Fruit fly (Drosophila melanogaster): Measurements from ENCODE around the gene Fhos.

Fhos gene

DNA sequence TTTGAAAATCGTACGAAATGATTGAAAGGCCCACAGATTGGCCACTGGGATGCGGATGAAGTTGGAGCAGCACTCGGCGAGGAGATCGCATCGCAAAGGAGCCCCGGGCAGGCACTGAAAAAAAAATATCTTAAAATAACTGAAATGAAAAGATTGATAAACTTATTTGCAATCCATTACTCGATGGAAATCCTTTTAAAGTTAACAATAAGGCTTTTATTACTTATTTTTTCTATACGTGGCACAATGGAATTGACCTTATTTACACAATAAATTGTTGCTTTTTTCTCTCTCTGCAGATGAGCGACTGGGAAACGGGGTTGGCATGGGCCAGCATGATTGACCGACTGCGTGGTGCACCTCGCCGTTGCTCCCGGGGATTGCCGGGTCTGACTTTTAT lies 2.2 kb upstream of the Fhos start (continued):
- TF ChIP-seq CG4854 (GFP tag; optimal IDR thresholded peaks at IDR 0.05): no peak
- TF ChIP-seq CG32772 (GFP tag; IDR thresholded peaks at IDR 0.05): peak; percentile 57
- peak; percentile 36 for TF ChIP-seq CG17385 (GFP tag; optimal IDR thresholded peaks at IDR 0.05)
- TF ChIP-seq CG1647 (GFP tag; optimal IDR thresholded peaks at IDR 0.05): no peak
- no peak for TF ChIP-seq CG31224 (GFP tag; IDR thresholded peaks at IDR 0.05)
- peak; percentile 3 for TF ChIP-seq CG10462 (GFP tag; optimal IDR thresholded peaks at IDR 0.05)
- no peak for TF ChIP-seq CHES-1-like (GFP tag; optimal IDR thresholded peaks at IDR 0.05)
- no peak for TF ChIP-seq zf30C (GFP tag; optimal IDR thresholded peaks at IDR 0.05)
- TF ChIP-seq CG10267 (tag; optimal IDR thresholded peaks at IDR 0.05): peak; percentile 41
- no peak for TF ChIP-seq CG33213 (GFP tag; optimal IDR thresholded peaks at IDR 0.05)
- TF ChIP-seq CG4617 (GFP tag; optimal IDR thresholded peaks at IDR 0.05; ENCODE audit: borderline replicate concordance): no peak
- TF ChIP-seq CG9876 (GFP tag; optimal IDR thresholded peaks at IDR 0.05): no peak
- TF ChIP-seq Mad (GFP tag; optimal IDR thresholded peaks at IDR 0.05): peak; percentile 2
- peak; percentile 55; the same call in 1 of the 3 replicates for TF ChIP-seq dysf (GFP tag; IDR thresholded peaks at IDR 0.05)
- peak; percentile 14 for TF ChIP-seq CG8359 (GFP tag; optimal IDR thresholded peaks at IDR 0.05; ENCODE audit: borderline replicate concordance)
- no peak for TF ChIP-seq ase (GFP tag; IDR thresholded peaks at IDR 0.05)
- 0 out of 3 replicates have a peak, but pooled peaks have one; percentile 40 for TF ChIP-seq gce (GFP tag; IDR thresholded peaks at IDR 0.05)
- no peak for TF ChIP-seq ftz-f1 (GFP tag; optimal IDR thresholded peaks at IDR 0.05)
- TF ChIP-seq CTCF (GFP tag; optimal IDR thresholded peaks at IDR 0.05): no peak
- TF ChIP-seq onecut (GFP tag; IDR thresholded peaks at IDR 0.05): peak; percentile 40; the same call in 1 of the 2 replicates
- peak; percentile 64; the same call in 1 of the 2 replicates for TF ChIP-seq Ada2b (GFP tag; IDR thresholded peaks at IDR 0.05)
- TF ChIP-seq H2.0 (GFP tag; IDR thresholded peaks at IDR 0.05): peak; percentile 60
- peak; percentile 12 for TF ChIP-seq NC2β (GFP tag; optimal IDR thresholded peaks at IDR 0.05)
- TF ChIP-seq HLHmδ (GFP tag; optimal IDR thresholded peaks at IDR 0.05): no peak
- no peak for TF ChIP-seq Hey (tag; optimal IDR thresholded peaks at IDR 0.05)
- TF ChIP-seq nmo (GFP tag; optimal IDR thresholded peaks at IDR 0.05): peak; percentile 66
- TF ChIP-seq CG11695 (GFP tag; IDR thresholded peaks at IDR 0.05): peak; percentile 50; the same call in 1 of the 3 replicates
- TF ChIP-seq CG8478 (optimal IDR thresholded peaks at IDR 0.05): no peak
- TF ChIP-seq Dfd (GFP tag; optimal IDR thresholded peaks at IDR 0.05): no peak
- TF ChIP-seq slbo (GFP tag; IDR thresholded peaks at IDR 0.05): peak; percentile 28; the same call in 1 of the 2 replicates
- peak; percentile 52 for TF ChIP-seq CG1529 (GFP tag; optimal IDR thresholded peaks at IDR 0.05)
- TF ChIP-seq dpn (GFP tag; optimal IDR thresholded peaks at IDR 0.05): peak; percentile 2 to 43
- peak; percentile 2 for TF ChIP-seq ERR (GFP tag; optimal IDR thresholded peaks at IDR 0.05)
- TF ChIP-seq jigr1 (GFP tag; IDR thresholded peaks at IDR 0.05): no peak
- no peak for TF ChIP-seq crp (GFP tag; optimal IDR thresholded peaks at IDR 0.05)
- no peak for TF ChIP-seq bowl (GFP tag; IDR thresholded peaks at IDR 0.05)
- TF ChIP-seq CG12071 (GFP tag; optimal IDR thresholded peaks at IDR 0.05): peak; percentile 53
- peak; percentile 70 for TF ChIP-seq ttk (GFP tag; IDR thresholded peaks at IDR 0.05)
- no peak for TF ChIP-seq CG12236 (GFP tag; optimal IDR thresholded peaks at IDR 0.05)
- TF ChIP-seq nau (GFP tag; optimal IDR thresholded peaks at IDR 0.05): peak; percentile 42
- TF ChIP-seq wek (GFP tag; optimal IDR thresholded peaks at IDR 0.05): no peak
- no peak for TF ChIP-seq Ravus (GFP tag; IDR thresholded peaks at IDR 0.05)
- no peak for TF ChIP-seq al (GFP tag; IDR thresholded peaks at IDR 0.05)
- peak; percentile 73 for TF ChIP-seq vvl (GFP tag; IDR thresholded peaks at IDR 0.05)
- TF ChIP-seq CG34376 (GFP tag; optimal IDR thresholded peaks at IDR 0.05): no peak
- peak; percentile 25 for TF ChIP-seq scrt (GFP tag; optimal IDR thresholded peaks at IDR 0.05)
- no peak for TF ChIP-seq gfzf (GFP tag; optimal IDR thresholded peaks at IDR 0.05)

Data from whole organism, embryonic.